Worm (Caenorhabditis elegans) whole organism, L3 larva: ENCODE measurements around the gene bath-1.
A peak's percentile ranks its signal among the peaks of the same experiment; 100 is the strongest.

Source experiments
- R02D3.7 ChIP-seq: fragments of 150-350 bp; optimal IDR thresholded peaks from 2 replicates; lab custom pipeline; 2014; ENCODE audit warnings: missing biosample characterization, missing genetic modification characterization
- ZK546.5 ChIP-seq: sonication (generic microtip); optimal IDR thresholded peaks from 2 replicates; lab custom pipeline; 2017; ENCODE audit warnings: missing biosample characterization, missing genetic modification characterization
- aly-2 ChIP-seq: fragments of 150-350 bp; optimal IDR thresholded peaks from 2 replicates; lab custom pipeline; 2014; ENCODE audit warnings: missing biosample characterization, missing genetic modification characterization
- ama-1 ChIP-seq: fragments of 150-350 bp; optimal IDR thresholded peaks from 2 replicates; lab custom pipeline; 2018
- ceh-16 ChIP-seq: sonication (generic microtip); optimal IDR thresholded peaks from 2 replicates; lab custom pipeline; 2017; ENCODE audit warnings: missing biosample characterization, missing genetic modification characterization
- ceh-28 ChIP-seq: fragments of 150-350 bp; optimal IDR thresholded peaks from 2 replicates; lab custom pipeline; 2014; ENCODE audit warnings: missing biosample characterization, missing genetic modification reagents, missing genetic modification characterization
- ceh-82 ChIP-seq: fragments of 150-350 bp; optimal IDR thresholded peaks from 2 replicates; lab custom pipeline; 2014; ENCODE audit warnings: missing biosample characterization, missing genetic modification characterization
- ceh-9 ChIP-seq: sonication (generic microtip); optimal IDR thresholded peaks from 2 replicates; lab custom pipeline; 2018; ENCODE audit warnings: missing biosample characterization, missing genetic modification characterization
- daf-12 ChIP-seq: fragments of 150-350 bp; optimal IDR thresholded peaks from 2 replicates; lab custom pipeline; 2014; ENCODE audit warnings: missing biosample characterization, missing genetic modification reagents, missing genetic modification characterization
- egl-27 ChIP-seq: sonication (generic microtip); optimal IDR thresholded peaks from 4 replicates; lab custom pipeline; 2017; ENCODE audit warnings: missing biosample characterization, missing genetic modification reagents, missing genetic modification characterization
- egl-5 ChIP-seq: fragments of 150-350 bp; optimal IDR thresholded peaks from 2 replicates; lab custom pipeline; 2017; ENCODE audit warnings: missing biosample characterization, missing genetic modification reagents, missing genetic modification characterization, inconsistent platforms
- elt-1 ChIP-seq: fragments of 150-350 bp; optimal IDR thresholded peaks from 2 replicates; lab custom pipeline; 2014; ENCODE audit warnings: missing biosample characterization, missing genetic modification characterization
- elt-2 ChIP-seq: sonication (generic microtip); optimal IDR thresholded peaks from 2 replicates; lab custom pipeline; 2016; ENCODE audit warnings: missing genetic modification reagents, mild to moderate bottlenecking, missing genetic modification characterization, missing compliant biosample characterization
- elt-3 ChIP-seq, 3 experiments: fragments of 150-350 bp in 1 of 3; sonication (generic microtip) in 2 of 3; optimal IDR thresholded peaks; 2 replicates in 2 of 3; 4 replicates in 1 of 3; lab custom pipeline; 2014 to 2017; ENCODE audit warnings: missing biosample characterization in 3 of 3, missing genetic modification characterization in 3 of 3
- eor-1 ChIP-seq, 2 experiments: fragments of 150-350 bp; optimal IDR thresholded peaks; 2 replicates each; lab custom pipeline; 2014 to 2018; ENCODE audit warnings: missing biosample characterization in 2 of 2, missing genetic modification characterization in 2 of 2
- fkh-10 ChIP-seq: sonication (generic microtip); optimal IDR thresholded peaks from 2 replicates; lab custom pipeline; 2017; ENCODE audit warnings: missing biosample characterization, missing genetic modification reagents, missing genetic modification characterization
- fkh-2 ChIP-seq: fragments of 150-350 bp; optimal IDR thresholded peaks from 2 replicates; lab custom pipeline; 2014; ENCODE audit warnings: missing biosample characterization, missing genetic modification reagents, missing genetic modification characterization
- fos-1 ChIP-seq: fragments of 150-350 bp; optimal IDR thresholded peaks from 2 replicates; lab custom pipeline; 2014; ENCODE audit warnings: missing biosample characterization, missing genetic modification characterization
- hmg-11 ChIP-seq: sonication (generic microtip); optimal IDR thresholded peaks from 2 replicates; lab custom pipeline; 2016; ENCODE audit warnings: missing genetic modification characterization, missing compliant biosample characterization
- jun-1 ChIP-seq: fragments of 150-350 bp; optimal IDR thresholded peaks from 2 replicates; lab custom pipeline; 2014; ENCODE audit warnings: missing biosample characterization, missing genetic modification reagents, missing genetic modification characterization
- lin-15B ChIP-seq: fragments of 150-350 bp; optimal IDR thresholded peaks from 2 replicates; lab custom pipeline; 2014; ENCODE audit warnings: missing biosample characterization, missing genetic modification characterization
- lin-39 ChIP-seq: fragments of 150-350 bp; optimal IDR thresholded peaks from 2 replicates; lab custom pipeline; 2018; ENCODE audit warnings: missing biosample characterization, missing genetic modification reagents, missing genetic modification characterization
- lsy-12 ChIP-seq: sonication (generic microtip); optimal IDR thresholded peaks from 2 replicates; lab custom pipeline; 2016; ENCODE audit warnings: mild to moderate bottlenecking, missing genetic modification characterization, missing compliant biosample characterization
- mdl-1 ChIP-seq: fragments of 150-350 bp; optimal IDR thresholded peaks from 2 replicates; lab custom pipeline; 2014; ENCODE audit warnings: missing biosample characterization, missing genetic modification characterization
- mml-1 ChIP-seq: fragments of 150-350 bp; sonication (generic microtip); optimal IDR thresholded peaks from 3 replicates; lab custom pipeline; 2014; ENCODE audit warnings: missing biosample characterization, missing genetic modification characterization
- nfya-1 ChIP-seq: sonication (generic microtip); optimal IDR thresholded peaks from 2 replicates; lab custom pipeline; 2017; ENCODE audit warnings: missing genetic modification characterization, mild to moderate bottlenecking, missing compliant biosample characterization, antibody characterized with exemption, moderate library complexity; ENCODE audit not compliant: insufficient read depth
- nhr-11 ChIP-seq: fragments of 150-350 bp; optimal IDR thresholded peaks from 2 replicates; lab custom pipeline; 2014; ENCODE audit warnings: missing biosample characterization, missing genetic modification characterization
- nhr-12 ChIP-seq: fragments of 150-350 bp; optimal IDR thresholded peaks from 2 replicates; lab custom pipeline; 2014; ENCODE audit warnings: missing biosample characterization, missing genetic modification characterization
- nhr-23 ChIP-seq: fragments of 150-350 bp; optimal IDR thresholded peaks from 2 replicates; lab custom pipeline; 2014; ENCODE audit warnings: missing biosample characterization, missing genetic modification reagents, missing genetic modification characterization
- nhr-237 ChIP-seq: fragments of 150-350 bp; optimal IDR thresholded peaks from 2 replicates; lab custom pipeline; 2014; ENCODE audit warnings: missing biosample characterization, missing genetic modification characterization
- nhr-25 ChIP-seq: sonication (generic microtip); optimal IDR thresholded peaks from 2 replicates; lab custom pipeline; 2017; ENCODE audit warnings: missing biosample characterization, missing genetic modification characterization
- nhr-28 ChIP-seq: fragments of 150-350 bp; optimal IDR thresholded peaks from 2 replicates; lab custom pipeline; 2014; ENCODE audit warnings: missing biosample characterization, missing genetic modification characterization
- nhr-43 ChIP-seq: sonication (generic microtip); optimal IDR thresholded peaks from 2 replicates; lab custom pipeline; 2016; ENCODE audit warnings: mild to moderate bottlenecking, missing genetic modification characterization, missing compliant biosample characterization; ENCODE audit not compliant: poor library complexity, severe bottlenecking
- nhr-67 ChIP-seq: fragments of 150-350 bp; optimal IDR thresholded peaks from 2 replicates; lab custom pipeline; 2014; ENCODE audit warnings: missing biosample characterization, missing genetic modification characterization
- nhr-76 ChIP-seq: fragments of 150-350 bp; sonication (generic microtip); optimal IDR thresholded peaks from 5 replicates; lab custom pipeline; 2014; ENCODE audit warnings: missing biosample characterization, missing genetic modification characterization
- nhr-77 ChIP-seq: fragments of 150-350 bp; optimal IDR thresholded peaks from 2 replicates; lab custom pipeline; 2014; ENCODE audit warnings: missing biosample characterization, missing genetic modification characterization
- pha-4 ChIP-seq: fragments of 150-350 bp; optimal IDR thresholded peaks from 2 replicates; lab custom pipeline; 2014; ENCODE audit warnings: missing biosample characterization, missing genetic modification reagents, missing genetic modification characterization
- pqm-1 ChIP-seq: fragments of 150-350 bp; optimal IDR thresholded peaks from 2 replicates; lab custom pipeline; 2017; ENCODE audit warnings: missing biosample characterization, missing genetic modification characterization, inconsistent platforms
- sea-2 ChIP-seq: fragments of 150-350 bp; sonication (generic microtip); optimal IDR thresholded peaks from 4 replicates; lab custom pipeline; 2014; ENCODE audit warnings: missing biosample characterization, missing genetic modification reagents, missing genetic modification characterization
- skn-1 ChIP-seq: fragments of 150-350 bp; optimal IDR thresholded peaks from 2 replicates; lab custom pipeline; 2014; ENCODE audit warnings: missing biosample characterization, missing genetic modification characterization
- snpc-4 ChIP-seq: fragments of 150-350 bp; optimal IDR thresholded peaks from 2 replicates; lab custom pipeline; 2014; ENCODE audit warnings: missing biosample characterization, missing genetic modification characterization
- tbx-2 ChIP-seq: sonication (generic microtip); optimal IDR thresholded peaks from 2 replicates; lab custom pipeline; 2016; ENCODE audit warnings: mild to moderate bottlenecking, missing genetic modification characterization, missing compliant biosample characterization
- unc-39 ChIP-seq: sonication (generic microtip); optimal IDR thresholded peaks from 4 replicates; lab custom pipeline; 2017; ENCODE audit warnings: missing biosample characterization, missing genetic modification characterization
- unc-62 ChIP-seq: fragments of 150-350 bp; sonication (generic microtip); optimal IDR thresholded peaks from 4 replicates; lab custom pipeline; 2014; ENCODE audit warnings: missing biosample characterization, missing genetic modification reagents, missing genetic modification characterization
- zag-1 ChIP-seq: fragments of 150-350 bp; optimal IDR thresholded peaks from 2 replicates; lab custom pipeline; 2014; ENCODE audit warnings: missing biosample characterization, missing genetic modification characterization
- ztf-11 ChIP-seq: fragments of 150-350 bp; optimal IDR thresholded peaks from 2 replicates; lab custom pipeline; 2014; ENCODE audit warnings: missing biosample characterization, missing genetic modification characterization
- ztf-4 ChIP-seq: fragments of 150-350 bp; optimal IDR thresholded peaks from 2 replicates; lab custom pipeline; 2014; ENCODE audit warnings: missing biosample characterization, missing genetic modification characterization

Gene bath-1

DNA sequence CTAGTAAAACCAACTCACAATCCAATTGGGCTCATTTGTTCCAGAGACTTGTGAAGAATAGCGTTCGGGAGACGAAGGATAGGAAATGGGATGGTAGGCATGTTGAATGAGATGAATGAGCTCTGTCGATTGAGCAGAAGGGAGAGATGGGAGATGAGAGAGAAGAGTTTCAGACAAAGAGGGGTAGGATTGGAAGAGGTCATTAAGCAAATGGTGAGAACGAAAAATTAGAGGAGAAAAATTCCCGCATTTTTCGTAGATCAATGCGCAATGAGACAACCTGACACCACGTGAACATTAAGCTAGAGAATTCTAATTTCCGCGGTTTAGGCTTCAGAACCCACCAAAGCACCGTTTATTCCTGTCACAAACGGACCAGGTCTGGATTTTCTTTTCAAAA, 35.4 kb upstream of the bath-1 start, which contains the start of gene F07E5.13:
F07E5.13 (minus strand) TSS at position 101 of the 400 bp plus-strand sequence.
- no peak for TF ChIP-seq aly-2 (tag; lab: Kevin White, UChicago)
- no peak for TF ChIP-seq unc-62 (GFP tag; lab: Kevin White, UChicago)
- no peak for TF ChIP-seq unc-39 (tag; lab: Kevin White, UChicago)
- no peak for TF ChIP-seq tbx-2 (tag; lab: Kevin White, UChicago)
- TF ChIP-seq nhr-76: no peak
- no peak for TF ChIP-seq egl-5 (tag; lab: Kevin White, UChicago)
- TF ChIP-seq jun-1: no peak
- no peak for TF ChIP-seq ZK546.5 (tag; lab: Kevin White, UChicago)
- TF ChIP-seq R02D3.7 (tag; lab: Kevin White, UChicago): no peak
- no peak for TF ChIP-seq ztf-4
- TF ChIP-seq nhr-23 (tag; lab: Kevin White, UChicago): no peak
- TF ChIP-seq nhr-67: no peak
- no peak for TF ChIP-seq nhr-28
- TF ChIP-seq elt-3 (tag; optimal IDR thresholded peaks at IDR 0.05; lab: Kevin White, UChicago): no peak
- no peak for TF ChIP-seq mdl-1 (tag; lab: Kevin White, UChicago)
- TF ChIP-seq lsy-12 (tag; lab: Kevin White, UChicago): no peak
- no peak for TF ChIP-seq fos-1 (tag; lab: Kevin White, UChicago)
- no peak for TF ChIP-seq nhr-77 (tag; lab: Kevin White, UChicago)
- TF ChIP-seq ceh-9 (tag; lab: Kevin White, UChicago): no peak

ce11 chrII:2058985-2059384, 30.4 kb upstream of the bath-1 start, which contains the start of gene F07E5.5:
TSS of gene F07E5.5 (minus strand) at chrII:2059070.
- TF ChIP-seq fkh-2 (no peak), mml-1 (tag; lab: Kevin White, UChicago) (no peak), elt-1 (tag; lab: Kevin White, UChicago) (peak; percentile 31), nhr-237 (tag; lab: Kevin White, UChicago) (no peak), R02D3.7 (tag; lab: Kevin White, UChicago) (peak; percentile 44), ztf-11 (tag; lab: Kevin White, UChicago) (no peak), nhr-76 (no peak), nhr-23 (tag; lab: Kevin White, UChicago) (peak; percentile 41), nhr-28 (no peak), mdl-1 (tag; lab: Kevin White, UChicago) (no peak), unc-62 (GFP tag; lab: Kevin White, UChicago) (no peak), egl-27 (no peak), elt-2 (tag; lab: Kevin White, UChicago) (peak; percentile 20), fkh-10 (GFP tag; lab: Kevin White, UChicago) (no peak), lin-39 (tag; lab: Kevin White, UChicago) (peak; percentile 10), nhr-77 (tag; lab: Kevin White, UChicago) (no peak), ceh-82 (tag; lab: Kevin White, UChicago) (no peak), hmg-11 (no peak), zag-1 (tag; lab: Kevin White, UChicago) (no peak), ceh-9 (tag; lab: Kevin White, UChicago) (no peak), daf-12 (tag; lab: Kevin White, UChicago) (no peak), nhr-43 (no peak), sea-2 (GFP tag; lab: Kevin White, UChicago) (no peak), nhr-25 (tag; lab: Kevin White, UChicago) (peak; percentile 9), tbx-2 (tag; lab: Kevin White, UChicago) (no peak), nfya-1 (tag; lab: Kevin White, UChicago) (peak; percentile 79), unc-39 (tag; lab: Kevin White, UChicago) (no peak), eor-1 (tag; optimal IDR thresholded peaks at IDR 0.05; lab: Kevin White, UChicago) (no peak), pha-4 (tag; lab: Kevin White, UChicago) (no peak), lin-15B (tag; lab: Kevin White, UChicago) (peak; percentile 40), snpc-4 (peak; percentile 46), lsy-12 (tag; lab: Kevin White, UChicago) (peak; percentile 16), pqm-1 (no peak), nhr-67 (no peak), ZK546.5 (tag; lab: Kevin White, UChicago) (no peak), skn-1 (tag; lab: Kevin White, UChicago) (no peak), ztf-4 (no peak), nhr-12 (tag; lab: Kevin White, UChicago) (no peak), jun-1 (no peak), elt-3 (tag; optimal IDR thresholded peaks at IDR 0.05; lab: Kevin White, UChicago) (no peak), ceh-16 (tag; lab: Kevin White, UChicago) (no peak), fos-1 (tag; lab: Kevin White, UChicago) (no peak), ceh-28 (no peak), aly-2 (tag; lab: Kevin White, UChicago) (no peak), nhr-11 (tag; lab: Kevin White, UChicago) (no peak), egl-5 (tag; lab: Kevin White, UChicago) (no peak), ama-1 (lab: Kevin White, UChicago) (no peak)
- TF ChIP-seq, all 47 proteins: peak for 10
